Fruit fly (Drosophila melanogaster) whole organism, embryonic: ENCODE measurements around the gene Ire1.

ENCODE experiments used
- Abd-B ChIP-seq: fragments of 200-800 bp; sonication (Bioruptor generic); optimal IDR thresholded peaks from 2 replicates; lab custom pipeline; 2018; ENCODE audit warnings: missing biosample characterization, mild to moderate bottlenecking, missing genetic modification characterization, moderate library complexity
- Atf6 ChIP-seq: fragments of 200-800 bp; sonication (Bioruptor generic); IDR thresholded peaks from 2 replicates; pipeline ENCODE4 v1.3.6; 2022; ENCODE audit warnings: missing biosample characterization, missing genetic modification characterization
- CG1024 ChIP-seq: fragments of 200-800 bp; sonication (Bioruptor generic); IDR thresholded peaks from 2 replicates; pipeline ENCODE4 v1.3.6; 2022; ENCODE audit warnings: missing biosample characterization, missing genetic modification characterization
- CG10543 ChIP-seq: fragments of 200-800 bp; sonication (Bioruptor generic); optimal IDR thresholded peaks from 3 replicates; lab custom pipeline; 2017; ENCODE audit warnings: missing biosample characterization, mild to moderate bottlenecking, missing genetic modification characterization, moderate library complexity
- CG11085 ChIP-seq: fragments of 200-800 bp; sonication (Bioruptor generic); IDR thresholded peaks from 2 replicates; pipeline ENCODE4 v1.3.6; 2022; ENCODE audit warnings: missing biosample characterization, missing genetic modification characterization
- CG11398 ChIP-seq: fragments of 200-800 bp; sonication (Bioruptor generic); optimal IDR thresholded peaks from 2 replicates; lab custom pipeline; 2016; ENCODE audit warnings: missing biosample characterization, missing genetic modification characterization
- CG11504 ChIP-seq: fragments of 200-800 bp; sonication (Bioruptor generic); optimal IDR thresholded peaks from 3 replicates; lab custom pipeline; 2019; ENCODE audit warnings: missing biosample characterization, mild to moderate bottlenecking, missing genetic modification characterization, moderate library complexity
- CG12219 ChIP-seq: fragments of 200-800 bp; sonication (Bioruptor generic); optimal IDR thresholded peaks from 3 replicates; lab custom pipeline; 2018; ENCODE audit warnings: missing biosample characterization, mild to moderate bottlenecking, missing genetic modification characterization
- CG12236 ChIP-seq: fragments of 200-800 bp; sonication (Bioruptor generic); optimal IDR thresholded peaks from 2 replicates; lab custom pipeline; 2016; ENCODE audit warnings: missing biosample characterization, missing genetic modification characterization
- CG12659 ChIP-seq: fragments of 200-800 bp; sonication (Bioruptor generic); optimal IDR thresholded peaks from 3 replicates; lab custom pipeline; 2017; ENCODE audit warnings: mild to moderate bottlenecking, missing biosample characterization, missing genetic modification reagents, missing genetic modification characterization
- CG13123 ChIP-seq: fragments of 200-800 bp; sonication (Bioruptor generic); optimal IDR thresholded peaks from 2 replicates; lab custom pipeline; 2016; ENCODE audit warnings: missing biosample characterization, missing genetic modification characterization
- CG13296 ChIP-seq: fragments of 200-800 bp; sonication (Bioruptor generic); optimal IDR thresholded peaks from 3 replicates; lab custom pipeline; 2018; ENCODE audit warnings: missing biosample characterization, mild to moderate bottlenecking, missing genetic modification characterization
- CG14050 ChIP-seq: fragments of 200-800 bp; sonication (Bioruptor generic); IDR thresholded peaks from 3 replicates; pipeline ENCODE4 v1.3.6; 2022; ENCODE audit warnings: missing biosample characterization, missing genetic modification characterization
- CG15269 ChIP-seq: fragments of 200-800 bp; sonication (Bioruptor generic); optimal IDR thresholded peaks from 2 replicates; lab custom pipeline; 2018; ENCODE audit warnings: missing biosample characterization, mild to moderate bottlenecking, missing genetic modification characterization, moderate library complexity
- CG17361 ChIP-seq: fragments of 200-800 bp; sonication (Bioruptor generic); IDR thresholded peaks from 3 replicates; pipeline ENCODE4 v1.3.6; 2022; ENCODE audit warnings: missing biosample characterization, missing genetic modification characterization
- CG17612 ChIP-seq: fragments of 200-800 bp; sonication (Bioruptor generic); IDR thresholded peaks from 2 replicates; pipeline ENCODE4 v1.3.6; 2022; ENCODE audit warnings: missing biosample characterization, missing genetic modification characterization
- CG18599 ChIP-seq: fragments of 200-800 bp; sonication (Bioruptor generic); optimal IDR thresholded peaks from 3 replicates; lab custom pipeline; 2017; ENCODE audit warnings: missing biosample characterization, missing genetic modification characterization, mild to moderate bottlenecking, moderate library complexity, missing genetic modification reagents
- CG34224 ChIP-seq: fragments of 200-800 bp; sonication (Bioruptor generic); IDR thresholded peaks from 3 replicates; pipeline ENCODE4 v1.3.6; 2022; ENCODE audit warnings: missing biosample characterization, missing genetic modification characterization; ENCODE audit not compliant: partially characterized antibody
- CG4854 ChIP-seq: fragments of 200-800 bp; sonication (Bioruptor generic); optimal IDR thresholded peaks from 2 replicates; lab custom pipeline; 2016; ENCODE audit warnings: missing biosample characterization, missing genetic modification characterization, inconsistent platforms
- CG7987 ChIP-seq: fragments of 200-800 bp; sonication (Bioruptor generic); optimal IDR thresholded peaks from 2 replicates; lab custom pipeline; 2018; ENCODE audit warnings: missing biosample characterization, mild to moderate bottlenecking, missing genetic modification characterization, moderate library complexity
- CG8765 ChIP-seq: fragments of 200-800 bp; sonication (Bioruptor generic); IDR thresholded peaks from 2 replicates; pipeline ENCODE4 v1.3.6; 2022; ENCODE audit warnings: missing biosample characterization, missing genetic modification characterization
- D19A ChIP-seq: fragments of 200-800 bp; optimal IDR thresholded peaks from 3 replicates; lab custom pipeline; 2019; ENCODE audit warnings: missing biosample characterization, mild to moderate bottlenecking, missing genetic modification characterization, moderate library complexity
- D19B ChIP-seq: fragments of 200-800 bp; sonication (Bioruptor generic); optimal IDR thresholded peaks from 2 replicates; lab custom pipeline; 2017; ENCODE audit warnings: missing biosample characterization, mild to moderate bottlenecking, missing genetic modification characterization
- Dad ChIP-seq: fragments of 200-800 bp; sonication (Bioruptor generic); optimal IDR thresholded peaks from 3 replicates; lab custom pipeline; 2016; ENCODE audit warnings: missing biosample characterization, missing genetic modification characterization
- Ets65A ChIP-seq: fragments of 200-800 bp; sonication (Bioruptor generic); peaks from one replicate; lab custom pipeline; 2016; ENCODE audit warnings: missing biosample characterization, missing genetic modification characterization
- H15 ChIP-seq: fragments of 200-800 bp; sonication (Bioruptor generic); IDR thresholded peaks from 3 replicates; pipeline ENCODE4 v1.3.6; 2022; ENCODE audit warnings: missing biosample characterization, missing genetic modification characterization
- Lim3 ChIP-seq: fragments of 200-800 bp; sonication (Bioruptor generic); IDR thresholded peaks from 2 replicates; pipeline ENCODE4 v1.3.6; 2022; ENCODE audit warnings: missing biosample characterization, missing genetic modification characterization
- Med ChIP-seq: fragments of 200-800 bp; sonication (Bioruptor generic); peaks from one replicate; lab custom pipeline; 2016; ENCODE audit warnings: missing biosample characterization, missing genetic modification characterization, mild to moderate bottlenecking, inconsistent platforms, moderate library complexity
- Meics ChIP-seq: fragments of 200-800 bp; sonication (Bioruptor generic); optimal IDR thresholded peaks from 2 replicates; lab custom pipeline; 2017; ENCODE audit warnings: missing biosample characterization, mild to moderate bottlenecking, missing genetic modification characterization
- Mrtf ChIP-seq: fragments of 200-800 bp; sonication (Bioruptor generic); IDR thresholded peaks from 3 replicates; pipeline ENCODE4 v1.3.6; 2022; ENCODE audit warnings: missing biosample characterization, missing genetic modification characterization
- NK7.1 ChIP-seq: fragments of 200-800 bp; sonication (Bioruptor generic); optimal IDR thresholded peaks from 3 replicates; lab custom pipeline; 2016; ENCODE audit warnings: missing biosample characterization, missing genetic modification characterization
- Poxn ChIP-seq: fragments of 200-800 bp; sonication (Bioruptor generic); IDR thresholded peaks from 2 replicates; pipeline ENCODE4 v1.3.6; 2022; ENCODE audit warnings: missing biosample characterization, missing genetic modification characterization
- Ptx1 ChIP-seq: fragments of 200-800 bp; sonication (Bioruptor generic); IDR thresholded peaks from 2 replicates; pipeline ENCODE4 v1.3.6; 2022; ENCODE audit warnings: missing biosample characterization, missing genetic modification characterization
- ac ChIP-seq: fragments of 200-800 bp; sonication (Bioruptor generic); optimal IDR thresholded peaks from 3 replicates; lab custom pipeline; 2017; ENCODE audit warnings: missing biosample characterization, mild to moderate bottlenecking, missing genetic modification characterization
- az2 ChIP-seq: fragments of 200-800 bp; sonication (Bioruptor generic); optimal IDR thresholded peaks from 3 replicates; lab custom pipeline; 2016; ENCODE audit warnings: missing biosample characterization, missing genetic modification characterization
- bowl ChIP-seq: fragments of 200-800 bp; sonication (Bioruptor generic); IDR thresholded peaks from 2 replicates; pipeline ENCODE4 v1.3.6; 2022; ENCODE audit warnings: missing biosample characterization, missing genetic modification characterization
- dysf ChIP-seq: fragments of 200-800 bp; sonication (Bioruptor generic); IDR thresholded peaks from 3 replicates; pipeline ENCODE4 v1.3.6; 2022; ENCODE audit warnings: missing biosample characterization, missing genetic modification characterization
- gcm2 ChIP-seq: fragments of 200-800 bp; sonication (Bioruptor generic); optimal IDR thresholded peaks from 2 replicates; lab custom pipeline; 2016; ENCODE audit warnings: missing biosample characterization, missing genetic modification characterization
- gem ChIP-seq: fragments of 200-800 bp; sonication (Bioruptor generic); optimal IDR thresholded peaks from 2 replicates; lab custom pipeline; 2019; ENCODE audit warnings: missing biosample characterization, mild to moderate bottlenecking, missing genetic modification characterization, moderate library complexity
- gt ChIP-seq: fragments of 200-800 bp; sonication (Bioruptor generic); IDR thresholded peaks from 2 replicates; pipeline ENCODE4 v1.3.6; 2022; ENCODE audit warnings: missing biosample characterization, missing genetic modification characterization
- kay ChIP-seq: fragments of 200-800 bp; sonication (Bioruptor generic); optimal IDR thresholded peaks from 2 replicates; lab custom pipeline; 2016; ENCODE audit warnings: missing biosample characterization, missing genetic modification characterization
- klu ChIP-seq: fragments of 200-800 bp; sonication (Bioruptor generic); IDR thresholded peaks from 2 replicates; pipeline ENCODE4 v1.3.6; 2022; ENCODE audit warnings: missing biosample characterization, missing genetic modification characterization
- lmd ChIP-seq: fragments of 200-800 bp; sonication (Bioruptor generic); IDR thresholded peaks from 2 replicates; pipeline ENCODE4 v1.3.6; 2022; ENCODE audit warnings: missing biosample characterization, missing genetic modification characterization
- pum ChIP-seq: fragments of 200-800 bp; sonication (Bioruptor generic); optimal IDR thresholded peaks from 2 replicates; lab custom pipeline; 2016; ENCODE audit warnings: missing biosample characterization, missing genetic modification characterization
- pzg ChIP-seq: fragments of 200-800 bp; sonication (Bioruptor generic); optimal IDR thresholded peaks from 3 replicates; lab custom pipeline; 2018; ENCODE audit warnings: missing biosample characterization, mild to moderate bottlenecking, missing genetic modification characterization, moderate library complexity
- repo ChIP-seq: fragments of 200-800 bp; sonication (Bioruptor generic); optimal IDR thresholded peaks from 2 replicates; lab custom pipeline; 2016; ENCODE audit warnings: missing biosample characterization, missing genetic modification characterization
- sc ChIP-seq, 3 experiments: fragments of >200 bp in 2 of 3; fragments of 200-800 bp in 1 of 3; sonication (Bioruptor generic) in 1 of 3; optimal IDR thresholded peaks; 2 replicates in 2 of 3; 3 replicates in 1 of 3; lab custom pipeline; 2017; ENCODE audit warnings: mild to moderate bottlenecking in 1 of 3, missing biosample characterization in 1 of 3, missing genetic modification characterization in 1 of 3, missing genetic modification reagents in 1 of 3
- sisA ChIP-seq: fragments of 200-800 bp; sonication (Bioruptor generic); IDR thresholded peaks from 2 replicates; pipeline ENCODE4 v1.3.6; 2022; ENCODE audit warnings: missing biosample characterization, missing genetic modification characterization
- sr ChIP-seq: fragments of 200-800 bp; sonication (Bioruptor generic); IDR thresholded peaks from 3 replicates; pipeline ENCODE4 v1.3.6; 2022; ENCODE audit warnings: missing biosample characterization, missing genetic modification characterization
- sug ChIP-seq: fragments of 200-800 bp; optimal IDR thresholded peaks from 2 replicates; lab custom pipeline; 2019; ENCODE audit warnings: missing biosample characterization, mild to moderate bottlenecking, missing genetic modification characterization, moderate library complexity
- tio ChIP-seq: fragments of 200-800 bp; sonication (Bioruptor generic); optimal IDR thresholded peaks from 2 replicates; lab custom pipeline; 2017; ENCODE audit warnings: missing biosample characterization, missing genetic modification characterization, inconsistent platforms
- vvl ChIP-seq: fragments of 200-800 bp; sonication (Bioruptor generic); IDR thresholded peaks from 2 replicates; pipeline ENCODE4 v1.3.6; 2022; ENCODE audit warnings: missing biosample characterization, missing genetic modification characterization

The Ire1 gene

DNA sequence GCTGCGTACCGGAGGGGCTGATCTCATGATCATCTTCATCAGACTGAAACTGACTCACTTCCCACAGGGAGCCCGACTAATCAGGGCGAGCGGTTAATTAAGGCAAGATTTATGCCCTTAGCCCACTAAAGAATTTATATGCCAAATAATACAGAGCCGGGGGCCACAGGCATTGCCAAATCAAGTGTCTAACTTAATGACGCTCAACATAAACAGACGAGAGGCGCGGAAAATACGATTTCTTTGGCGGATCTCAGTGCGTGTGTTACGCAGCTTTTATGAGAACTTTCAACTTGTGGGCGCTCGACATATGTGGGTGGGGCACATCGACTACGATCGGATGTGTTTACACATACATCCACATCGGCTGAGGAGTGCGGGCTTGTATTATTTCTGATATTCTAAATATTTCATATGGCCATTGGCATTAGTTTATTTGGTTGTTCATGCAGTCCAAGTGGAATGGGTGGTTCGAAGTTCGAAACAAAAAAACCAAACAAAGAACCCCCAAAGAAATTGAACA, 34.2 kb downstream of the Ire1 start (continued):
- TF ChIP-seq repo (GFP tag; lab: Kevin White, UChicago) (no peak), H15 (no peak), Mrtf (GFP tag; lab: Robert Waterston, UW) (no peak), pzg (GFP tag; lab: Kevin White, UChicago) (no peak), sr (peak; percentile 59; the same call in 2 of the 3 replicates), sc (optimal IDR thresholded peaks at IDR 0.05; lab: Kevin White, UChicago) (no peak), sc (GFP tag; optimal IDR thresholded peaks at IDR 0.05; lab: Kevin White, UChicago) (no peak), lmd (no peak), CG11504 (tag; lab: Kevin White, UChicago) (no peak), Poxn (no peak), Med (peak; percentile 62), CG12236 (GFP tag; lab: Kevin White, UChicago) (no peak), Ptx1 (GFP tag; lab: Robert Waterston, UW) (no peak), D19B (GFP tag; lab: Kevin White, UChicago) (no peak), az2 (GFP tag; lab: Kevin White, UChicago) (no peak), CG4854 (GFP tag; lab: Kevin White, UChicago) (no peak), CG7987 (GFP tag; lab: Kevin White, UChicago) (no peak), CG18599 (GFP tag; lab: Kevin White, UChicago) (peak; percentile 19), bowl (GFP tag; lab: Robert Waterston, UW) (no peak), Abd-B (no peak), ac (GFP tag; lab: Kevin White, UChicago) (no peak), Dad (GFP tag; lab: Kevin White, UChicago) (no peak), CG10543 (GFP tag; lab: Kevin White, UChicago) (peak; percentile 10), D19A (tag; lab: Kevin White, UChicago) (no peak)

DNA sequence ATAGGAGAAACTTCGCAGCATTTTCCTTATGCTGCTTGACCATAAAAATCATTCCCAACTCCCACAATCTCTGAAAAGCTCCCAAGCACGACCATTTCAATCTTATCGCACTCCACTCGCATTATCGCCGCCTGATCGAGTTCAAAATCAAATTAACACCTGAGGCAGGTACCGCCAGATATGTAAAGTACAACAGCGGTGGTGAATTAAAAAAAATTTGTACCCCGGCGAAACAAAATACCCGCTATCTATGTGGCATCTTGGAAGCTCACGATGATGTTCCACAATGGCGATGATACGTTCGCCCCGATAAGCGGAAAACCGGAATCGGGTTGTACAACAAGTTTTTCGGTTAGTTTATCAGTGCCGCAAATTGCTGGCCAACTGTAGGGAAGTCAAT, 34.7 kb downstream of the Ire1 start:
- TF ChIP-seq CG34224 (GFP tag; lab: Robert Waterston, UW) (no peak), dysf (GFP tag; lab: Robert Waterston, UW) (no peak), gem (tag; lab: Kevin White, UChicago) (no peak), CG8765 (GFP tag; lab: Robert Waterston, UW) (no peak), pum (GFP tag; lab: Kevin White, UChicago) (no peak), gcm2 (GFP tag; lab: Kevin White, UChicago) (no peak), kay (no peak), CG13123 (GFP tag; lab: Kevin White, UChicago) (no peak), CG12219 (no peak), sug (tag; lab: Kevin White, UChicago) (peak; percentile 43), CG1024 (GFP tag; lab: Robert Waterston, UW) (no peak), klu (GFP tag; lab: Robert Waterston, UW) (no peak), Abd-B (no peak), Ets65A (no peak), Lim3 (peak; percentile 8; the same call in 1 of the 2 replicates), CG15269 (tag; lab: Kevin White, UChicago) (peak; percentile 3), CG11398 (GFP tag; lab: Kevin White, UChicago) (no peak), vvl (GFP tag; lab: Robert Waterston, UW) (peak; percentile 20; the same call in 1 of the 2 replicates), CG7987 (GFP tag; lab: Kevin White, UChicago) (no peak), CG17361 (GFP tag; lab: Robert Waterston, UW) (no peak), Atf6 (GFP tag; lab: Robert Waterston, UW) (no peak), CG13296 (GFP tag; lab: Kevin White, UChicago) (no peak), sisA (no peak), NK7.1 (no peak), tio (GFP tag; lab: Kevin White, UChicago) (no peak), CG14050 (no peak), CG17612 (no peak), CG11085 (GFP tag; lab: Robert Waterston, UW) (no peak), Meics (GFP tag; lab: Kevin White, UChicago) (no peak), gt (GFP tag; lab: Robert Waterston, UW) (no peak), CG12659 (no peak)
